Worm (Caenorhabditis elegans): ENCODE measurements around the gene C09B9.85.

- TF ChIP-seq T20F7.1 (GFP tag; optimal IDR thresholded peaks at IDR 0.05) (no peak), lin-39 (tag; optimal IDR thresholded peaks at IDR 0.05) (no peak), ceh-82 (tag; optimal IDR thresholded peaks at IDR 0.05) (no peak), zag-1 (tag; optimal IDR thresholded peaks at IDR 0.05) (no peak), zip-11 (GFP tag; IDR thresholded peaks at IDR 0.05) (no peak), mdl-1 (tag; optimal IDR thresholded peaks at IDR 0.05) (no peak), F49E8.2 (tag; optimal IDR thresholded peaks at IDR 0.05; ENCODE audit: borderline replicate concordance) (no peak)
These were observed 49.6 kb downstream of the C09B9.85 start, which contains the start of gene Y9C9A.16 for ce11 chrIV:4975995-4976394.
